Worm (Caenorhabditis elegans): Measurements from ENCODE around the gene sluh-7.

sluh-7 gene

DNA sequence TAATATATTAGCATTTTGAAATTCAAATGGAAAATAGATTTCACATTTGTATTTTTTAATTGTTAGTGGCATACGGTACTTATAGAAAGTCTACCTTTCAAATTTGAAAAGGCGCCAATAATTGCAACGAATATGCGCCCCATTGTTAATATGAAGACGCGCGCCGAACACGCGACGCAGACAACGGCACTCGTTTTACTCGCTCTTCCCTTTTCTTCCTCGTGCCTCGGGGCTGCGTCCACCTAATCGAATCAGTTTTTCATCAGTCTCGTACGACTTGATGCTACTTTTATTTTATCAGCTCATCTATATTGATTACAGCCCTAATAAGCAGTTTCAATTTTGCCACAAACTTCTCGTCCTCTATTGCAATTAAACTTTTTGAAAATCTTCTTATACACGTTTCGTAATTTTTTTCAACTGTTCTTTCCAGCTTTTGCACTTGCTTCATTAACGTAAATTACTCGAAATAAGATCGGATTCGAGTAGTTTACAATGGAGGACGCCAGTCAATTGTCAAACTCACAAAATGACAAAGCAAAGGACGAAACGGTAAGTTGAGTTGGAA is 6.3 kb upstream of the sluh-7 start, which contains the start of gene cash-1:
cash-1 (plus strand) TSS at position 432 of the 568 bp plus-strand sequence.
- TF ChIP-seq hlh-15 (tag; optimal IDR thresholded peaks at IDR 0.05): no peak
- TF ChIP-seq dve-1 (tag; optimal IDR thresholded peaks at IDR 0.05): no peak
- TF ChIP-seq C08G9.2 (tag; optimal IDR thresholded peaks at IDR 0.05): no peak
- TF ChIP-seq C38D4.7 (GFP tag; optimal IDR thresholded peaks at IDR 0.05): no peak
- TF ChIP-seq sdc-2 (tag; optimal IDR thresholded peaks at IDR 0.05): no peak
- TF ChIP-seq ceh-48 (tag; optimal IDR thresholded peaks at IDR 0.05): no peak
- no peak for TF ChIP-seq pqm-1 (tag; optimal IDR thresholded peaks at IDR 0.05)
- TF ChIP-seq elt-2 (tag; optimal IDR thresholded peaks at IDR 0.05): peak; percentile 15
- no peak for TF ChIP-seq F13H6.1 (tag; optimal IDR thresholded peaks at IDR 0.05)
- no peak for TF ChIP-seq fkh-10 (GFP tag; optimal IDR thresholded peaks at IDR 0.05)
- no peak for TF ChIP-seq ceh-22 (tag; optimal IDR thresholded peaks at IDR 0.05)
- peak; percentile 25 for TF ChIP-seq ceh-2 (tag; optimal IDR thresholded peaks at IDR 0.05)
- TF ChIP-seq ceh-19 (GFP tag; optimal IDR thresholded peaks at IDR 0.05): no peak
- no peak for TF ChIP-seq che-1 (tag; optimal IDR thresholded peaks at IDR 0.05)
- TF ChIP-seq ceh-31 (tag; optimal IDR thresholded peaks at IDR 0.05): peak; percentile 76
- peak; percentile 94 for TF ChIP-seq unc-42 (tag; optimal IDR thresholded peaks at IDR 0.05)
- peak; percentile 52 for TF ChIP-seq tbx-2 (tag; optimal IDR thresholded peaks at IDR 0.05)
- TF ChIP-seq hlh-13 (GFP tag; optimal IDR thresholded peaks at IDR 0.05): no peak
- no peak for TF ChIP-seq T23F11.4 (GFP tag; optimal IDR thresholded peaks at IDR 0.05)
- TF ChIP-seq ceh-30 (tag; optimal IDR thresholded peaks at IDR 0.05): no peak
- TF ChIP-seq ceh-6 (GFP tag; optimal IDR thresholded peaks at IDR 0.05): no peak
- TF ChIP-seq ttx-3 (tag; optimal IDR thresholded peaks at IDR 0.05): no peak
- TF ChIP-seq nfya-1 (tag; optimal IDR thresholded peaks at IDR 0.05): peak; percentile 39
- TF ChIP-seq pha-2 (tag; optimal IDR thresholded peaks at IDR 0.05): no peak
- TF ChIP-seq mec-3 (tag; optimal IDR thresholded peaks at IDR 0.05; ENCODE audit: borderline replicate concordance): no peak
- TF ChIP-seq pha-4 (tag; optimal IDR thresholded peaks at IDR 0.05): no peak
- no peak for TF ChIP-seq madf-2 (tag; optimal IDR thresholded peaks at IDR 0.05)
- TF ChIP-seq rnt-1 (tag; optimal IDR thresholded peaks at IDR 0.05): no peak
- TF ChIP-seq ceh-34 (tag; optimal IDR thresholded peaks at IDR 0.05): peak; percentile 10
- no peak for TF ChIP-seq unc-86 (tag; optimal IDR thresholded peaks at IDR 0.05)
- TF ChIP-seq pros-1 (tag; optimal IDR thresholded peaks at IDR 0.05): no peak
- TF ChIP-seq tbx-7 (tag; optimal IDR thresholded peaks at IDR 0.05): no peak
- TF ChIP-seq eyg-1 (tag; optimal IDR thresholded peaks at IDR 0.05): no peak
- no peak for TF ChIP-seq Y22D7AL.16 (tag; optimal IDR thresholded peaks at IDR 0.05)
- TF ChIP-seq ceh-18 (tag; optimal IDR thresholded peaks at IDR 0.05): peak; percentile 23
- TF ChIP-seq hlh-30 (tag; optimal IDR thresholded peaks at IDR 0.05; ENCODE audit: insufficient read depth): peak; percentile 66
- TF ChIP-seq npax-4 (tag; optimal IDR thresholded peaks at IDR 0.05): no peak
- no peak for TF ChIP-seq ref-2 (tag; optimal IDR thresholded peaks at IDR 0.05)
- TF ChIP-seq sox-4 (tag; optimal IDR thresholded peaks at IDR 0.05): no peak

DNA sequence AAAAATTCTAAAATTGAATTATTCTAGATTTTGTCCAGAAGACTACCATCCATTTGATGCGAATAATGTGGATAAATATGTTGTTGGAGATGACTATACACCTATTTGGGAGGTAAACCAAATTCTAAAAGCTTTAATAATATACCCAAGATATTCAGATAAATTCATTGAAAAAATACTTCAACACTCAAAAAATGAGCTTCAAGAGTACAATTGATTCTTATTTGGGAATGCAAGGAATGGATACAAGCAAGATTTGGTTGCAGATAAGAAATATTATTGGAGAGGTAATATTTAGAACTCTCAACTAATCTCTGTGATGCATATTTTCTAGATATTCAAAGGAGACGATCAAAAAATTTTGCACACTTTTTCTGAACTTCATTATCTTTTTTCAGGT is 4.6 kb upstream of the sluh-7 start:
- TF ChIP-seq nhr-11 (tag; optimal IDR thresholded peaks at IDR 0.05) (no peak), sox-4 (tag; optimal IDR thresholded peaks at IDR 0.05) (no peak), ceh-45 (GFP tag; IDR thresholded peaks at IDR 0.05) (no peak), dmd-4 (tag; optimal IDR thresholded peaks at IDR 0.05; ENCODE audit: borderline replicate concordance) (no peak), C38D4.7 (GFP tag; optimal IDR thresholded peaks at IDR 0.05) (no peak), elt-4 (tag; optimal IDR thresholded peaks at IDR 0.05) (no peak), syd-9 (tag; optimal IDR thresholded peaks at IDR 0.05) (no peak), K02D7.2 (tag; optimal IDR thresholded peaks at IDR 0.05) (no peak), hlh-30 (tag; optimal IDR thresholded peaks at IDR 0.05; ENCODE audit: insufficient read depth) (no peak), ahr-1 (tag; optimal IDR thresholded peaks at IDR 0.05) (no peak), ttx-3 (tag; optimal IDR thresholded peaks at IDR 0.05) (no peak), ztf-16 (tag; optimal IDR thresholded peaks at IDR 0.05) (no peak), C08G9.2 (tag; optimal IDR thresholded peaks at IDR 0.05) (no peak), nhr-232 (tag; optimal IDR thresholded peaks at IDR 0.05) (no peak)

Data from whole organism, late embryonic.